Worm (Caenorhabditis elegans) whole organism, mixed stage, embryonic: ENCODE results near the gene B0198.2.

Experiments
- M03D4.4 ChIP-seq: sonication (generic microtip); optimal IDR thresholded peaks from 2 replicates; lab custom pipeline; 2017; ENCODE audit warnings: mild to moderate bottlenecking, missing genetic modification characterization, missing compliant biosample characterization
- bed-3 ChIP-seq: fragments of 200-800 bp; sonication (Bioruptor generic); optimal IDR thresholded peaks from 3 replicates; lab custom pipeline; 2018; ENCODE audit warnings: mild to moderate bottlenecking, missing genetic modification characterization, moderate library complexity, missing compliant biosample characterization
- blmp-1 ChIP-seq: fragments of 150-350 bp; optimal IDR thresholded peaks from 2 replicates; lab custom pipeline; 2014; ENCODE audit warnings: missing biosample characterization, missing genetic modification characterization
- ceh-39 ChIP-seq: fragments of 150-350 bp; optimal IDR thresholded peaks from 2 replicates; lab custom pipeline; 2014; ENCODE audit warnings: missing biosample characterization, missing genetic modification characterization
- ceh-43 ChIP-seq: fragments of 200-800 bp; sonication (Bioruptor generic); optimal IDR thresholded peaks from 2 replicates; lab custom pipeline; 2018; ENCODE audit warnings: mild to moderate bottlenecking, missing genetic modification characterization, moderate library complexity, missing compliant biosample characterization
- ceh-83 ChIP-seq: fragments of 200-800 bp; sonication (Bioruptor generic); optimal IDR thresholded peaks from 2 replicates; lab custom pipeline; 2018; ENCODE audit warnings: mild to moderate bottlenecking, missing genetic modification characterization, missing compliant biosample characterization
- ces-1 ChIP-seq: fragments of 150-350 bp; optimal IDR thresholded peaks from 2 replicates; lab custom pipeline; 2014; ENCODE audit warnings: missing biosample characterization, missing genetic modification reagents, missing genetic modification characterization
- cnd-1 ChIP-seq: fragments of 200-800 bp; sonication (Bioruptor generic); optimal IDR thresholded peaks from 2 replicates; lab custom pipeline; 2018; ENCODE audit warnings: mild to moderate bottlenecking, missing genetic modification characterization, missing compliant biosample characterization
- drap-1 ChIP-seq: fragments of 200-800 bp; sonication (Bioruptor generic); optimal IDR thresholded peaks from 3 replicates; lab custom pipeline; 2018; ENCODE audit warnings: mild to moderate bottlenecking, missing genetic modification characterization, missing compliant biosample characterization
- elt-1 ChIP-seq: sonication (generic microtip); optimal IDR thresholded peaks from 2 replicates; lab custom pipeline; 2017; ENCODE audit warnings: missing genetic modification characterization, mild to moderate bottlenecking, missing compliant biosample characterization, antibody characterized with exemption, moderate library complexity, borderline replicate concordance; ENCODE audit not compliant: insufficient read depth
- elt-3 ChIP-seq: fragments of 150-350 bp; optimal IDR thresholded peaks from 2 replicates; lab custom pipeline; 2014; ENCODE audit warnings: missing biosample characterization, missing genetic modification characterization
- flh-1 ChIP-seq: fragments of 200-800 bp; sonication (Bioruptor generic); optimal IDR thresholded peaks from 2 replicates; lab custom pipeline; 2018; ENCODE audit warnings: mild to moderate bottlenecking, missing genetic modification characterization, moderate library complexity, missing compliant biosample characterization
- ham-2 ChIP-seq: fragments of 200-800 bp; sonication (Bioruptor generic); optimal IDR thresholded peaks from 2 replicates; lab custom pipeline; 2018; ENCODE audit warnings: mild to moderate bottlenecking, missing genetic modification characterization, missing compliant biosample characterization
- hlh-1 ChIP-seq: fragments of 150-350 bp; optimal IDR thresholded peaks from 2 replicates; lab custom pipeline; 2014; ENCODE audit warnings: missing biosample characterization, missing genetic modification reagents, missing genetic modification characterization
- lin-13 ChIP-seq: fragments of 150-350 bp; optimal IDR thresholded peaks from 2 replicates; lab custom pipeline; 2014; ENCODE audit warnings: missing biosample characterization, missing genetic modification characterization
- lin-32 ChIP-seq: fragments of 200-800 bp; sonication (Bioruptor generic); optimal IDR thresholded peaks from 2 replicates; lab custom pipeline; 2018; ENCODE audit warnings: mild to moderate bottlenecking, missing genetic modification characterization, missing compliant biosample characterization
- lsy-2 ChIP-seq: fragments of 150-350 bp; optimal IDR thresholded peaks from 2 replicates; lab custom pipeline; 2014; ENCODE audit warnings: missing biosample characterization, missing genetic modification characterization
- mab-5 ChIP-seq: fragments of 150-350 bp; optimal IDR thresholded peaks from 2 replicates; lab custom pipeline; 2014; ENCODE audit warnings: missing biosample characterization, missing genetic modification characterization
- mep-1 ChIP-seq: fragments of 150-350 bp; optimal IDR thresholded peaks from 2 replicates; lab custom pipeline; 2017; ENCODE audit warnings: missing biosample characterization, missing genetic modification reagents, missing genetic modification characterization, inconsistent platforms
- mls-2 ChIP-seq: sonication (generic microtip); optimal IDR thresholded peaks from 2 replicates; lab custom pipeline; 2016; ENCODE audit warnings: mild to moderate bottlenecking, missing genetic modification characterization, moderate library complexity, missing compliant biosample characterization
- nhr-12 ChIP-seq: fragments of 150-350 bp; optimal IDR thresholded peaks from 2 replicates; lab custom pipeline; 2014; ENCODE audit warnings: missing biosample characterization, missing genetic modification characterization
- nhr-2 ChIP-seq: fragments of 150-350 bp; optimal IDR thresholded peaks from 2 replicates; lab custom pipeline; 2014; ENCODE audit warnings: missing biosample characterization, missing genetic modification characterization
- nhr-237 ChIP-seq: fragments of 150-350 bp; optimal IDR thresholded peaks from 2 replicates; lab custom pipeline; 2014; ENCODE audit warnings: missing biosample characterization, missing genetic modification characterization
- nhr-28 ChIP-seq: fragments of 150-350 bp; optimal IDR thresholded peaks from 2 replicates; lab custom pipeline; 2014; ENCODE audit warnings: missing biosample characterization, missing genetic modification characterization
- nhr-76 ChIP-seq: sonication (generic microtip); optimal IDR thresholded peaks from 2 replicates; lab custom pipeline; 2017; ENCODE audit warnings: missing biosample characterization, missing genetic modification characterization
- pha-4 ChIP-seq: fragments of 150-350 bp; optimal IDR thresholded peaks from 2 replicates; lab custom pipeline; 2018; ENCODE audit warnings: missing biosample characterization, missing genetic modification reagents, missing genetic modification characterization
- sem-2 ChIP-seq: fragments of 200-800 bp; sonication (Bioruptor generic); optimal IDR thresholded peaks from 2 replicates; lab custom pipeline; 2018; ENCODE audit warnings: mild to moderate bottlenecking, missing genetic modification characterization, missing compliant biosample characterization
- snpc-4 ChIP-seq: fragments of 150-350 bp; optimal IDR thresholded peaks from 2 replicates; lab custom pipeline; 2014; ENCODE audit warnings: missing biosample characterization, missing genetic modification characterization
- sptf-1 ChIP-seq: sonication (generic microtip); optimal IDR thresholded peaks from 2 replicates; lab custom pipeline; 2017; ENCODE audit warnings: mild to moderate bottlenecking, missing genetic modification characterization, moderate library complexity, missing compliant biosample characterization
- tbx-8 ChIP-seq: fragments of 200-800 bp; sonication (Bioruptor generic); optimal IDR thresholded peaks from 2 replicates; lab custom pipeline; 2018; ENCODE audit warnings: mild to moderate bottlenecking, missing genetic modification characterization, moderate library complexity, missing compliant biosample characterization
- unc-120 ChIP-seq: sonication (generic microtip); optimal IDR thresholded peaks from 2 replicates; lab custom pipeline; 2017; ENCODE audit warnings: missing genetic modification characterization, missing compliant biosample characterization; ENCODE audit not compliant: poor library complexity, severe bottlenecking
- unc-39 ChIP-seq: fragments of 150-350 bp; optimal IDR thresholded peaks from 2 replicates; lab custom pipeline; 2014; ENCODE audit warnings: missing biosample characterization, missing genetic modification characterization
- unc-62 ChIP-seq: fragments of 150-350 bp; optimal IDR thresholded peaks from 2 replicates; lab custom pipeline; 2014; ENCODE audit warnings: missing biosample characterization, missing genetic modification reagents, missing genetic modification characterization
- zip-8 ChIP-seq: fragments of 150-350 bp; optimal IDR thresholded peaks from 2 replicates; lab custom pipeline; 2014; ENCODE audit warnings: missing biosample characterization, missing genetic modification characterization
- ztf-11 ChIP-seq: fragments of 150-350 bp; optimal IDR thresholded peaks from 2 replicates; lab custom pipeline; 2014; ENCODE audit warnings: missing biosample characterization, missing genetic modification characterization

The B0198.2 gene

DNA sequence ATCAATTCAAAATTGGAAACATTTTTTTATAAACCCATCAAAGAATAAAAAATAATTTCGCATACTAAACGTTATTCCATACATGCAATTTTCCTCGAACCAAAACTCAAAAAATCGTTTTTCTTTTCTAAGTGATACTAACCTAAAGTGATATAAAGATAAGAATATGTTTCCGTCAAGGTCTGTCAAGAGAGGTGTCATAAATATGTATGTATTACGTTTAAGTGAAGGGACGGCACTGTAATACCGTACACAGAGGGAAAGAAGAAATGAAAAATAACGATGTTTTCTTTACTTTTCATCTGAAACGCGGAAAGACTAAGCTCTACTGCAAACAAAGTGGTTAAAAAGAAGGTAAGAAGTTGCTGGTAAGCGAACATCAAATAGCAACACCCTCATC, 19.1 kb upstream of the B0198.2 start:
- no peak for TF ChIP-seq nhr-12 (tag; lab: Kevin White, UChicago)
- TF ChIP-seq ham-2 (GFP tag; lab: Kevin White, UChicago): no peak
- TF ChIP-seq unc-39 (tag; lab: Kevin White, UChicago): no peak
- TF ChIP-seq ztf-11 (tag; lab: Kevin White, UChicago): no peak
- TF ChIP-seq sptf-1: no peak
- TF ChIP-seq M03D4.4 (tag; lab: Kevin White, UChicago): no peak
- TF ChIP-seq nhr-28 (tag; lab: Kevin White, UChicago): no peak
- no peak for TF ChIP-seq nhr-2 (tag; lab: Kevin White, UChicago)
- no peak for TF ChIP-seq drap-1 (GFP tag; lab: Kevin White, UChicago)

ce11 chrX:12007905-12008466, 17.6 kb upstream of the B0198.2 start:
- no peak for TF ChIP-seq mep-1 (tag; lab: Kevin White, UChicago)
- no peak for TF ChIP-seq mab-5 (tag; lab: Kevin White, UChicago)
- no peak for TF ChIP-seq cnd-1
- no peak for TF ChIP-seq elt-1 (tag; lab: Kevin White, UChicago)
- no peak for TF ChIP-seq M03D4.4 (tag; lab: Kevin White, UChicago)
- TF ChIP-seq blmp-1 (tag; lab: Kevin White, UChicago): no peak
- no peak for TF ChIP-seq nhr-76 (tag; lab: Kevin White, UChicago)
- TF ChIP-seq pha-4 (tag; lab: Kevin White, UChicago): no peak
- no peak for TF ChIP-seq ceh-83 (GFP tag; lab: Kevin White, UChicago)
- TF ChIP-seq sptf-1: no peak
- no peak for TF ChIP-seq elt-3
- no peak for TF ChIP-seq unc-62 (GFP tag; lab: Kevin White, UChicago)
- TF ChIP-seq unc-39 (tag; lab: Kevin White, UChicago): no peak

- TF ChIP-seq cnd-1: no peak
- no peak for TF ChIP-seq hlh-1 (tag; lab: Kevin White, UChicago)
- peak; percentile 53 for TF ChIP-seq sptf-1
- no peak for TF ChIP-seq unc-120 (tag; lab: Kevin White, UChicago)
- TF ChIP-seq lin-13 (tag; lab: Kevin White, UChicago): peak; percentile 52
- TF ChIP-seq tbx-8 (GFP tag; lab: Kevin White, UChicago): no peak
- no peak for TF ChIP-seq sem-2 (GFP tag; lab: Kevin White, UChicago)
- no peak for TF ChIP-seq ceh-83 (GFP tag; lab: Kevin White, UChicago)
- no peak for TF ChIP-seq unc-62 (GFP tag; lab: Kevin White, UChicago)
- TF ChIP-seq pha-4 (tag; lab: Kevin White, UChicago): peak; percentile 44
- no peak for TF ChIP-seq unc-39 (tag; lab: Kevin White, UChicago)
- no peak for TF ChIP-seq ceh-43 (GFP tag; lab: Kevin White, UChicago)
- no peak for TF ChIP-seq flh-1 (GFP tag; lab: Kevin White, UChicago)
- TF ChIP-seq mep-1 (tag; lab: Kevin White, UChicago): peak; percentile 80
- TF ChIP-seq nhr-237 (tag; lab: Kevin White, UChicago): peak; percentile 41
- peak; percentile 12 for TF ChIP-seq mls-2
- TF ChIP-seq ces-1 (GFP tag; lab: Kevin White, UChicago): peak; percentile 4
- no peak for TF ChIP-seq mab-5 (tag; lab: Kevin White, UChicago)
- TF ChIP-seq blmp-1 (tag; lab: Kevin White, UChicago): no peak
- no peak for TF ChIP-seq nhr-2 (tag; lab: Kevin White, UChicago)
- no peak for TF ChIP-seq elt-1 (tag; lab: Kevin White, UChicago)
- peak; percentile 38 for TF ChIP-seq ceh-39 (tag; lab: Kevin White, UChicago)
- TF ChIP-seq M03D4.4 (tag; lab: Kevin White, UChicago): no peak
- TF ChIP-seq lin-32 (GFP tag; lab: Kevin White, UChicago): no peak
- TF ChIP-seq elt-3: no peak
- peak; percentile 39 for TF ChIP-seq lsy-2 (tag; lab: Kevin White, UChicago)
- no peak for TF ChIP-seq zip-8 (tag; lab: Kevin White, UChicago)
- no peak for TF ChIP-seq ztf-11 (tag; lab: Kevin White, UChicago)
- TF ChIP-seq bed-3 (GFP tag; lab: Kevin White, UChicago): no peak
- TF ChIP-seq nhr-28 (tag; lab: Kevin White, UChicago): no peak
- TF ChIP-seq ham-2 (GFP tag; lab: Kevin White, UChicago): peak; percentile 84
- no peak for TF ChIP-seq drap-1 (GFP tag; lab: Kevin White, UChicago)
- TF ChIP-seq snpc-4 (tag; lab: Kevin White, UChicago): no peak
- TF ChIP-seq nhr-76 (tag; lab: Kevin White, UChicago): no peak
- TF ChIP-seq nhr-12 (tag; lab: Kevin White, UChicago): no peak
- TF ChIP-seq, all 35 proteins: peak for 10
Measured at ce11 chrX:12017908-12018479, 7.5 kb upstream of the B0198.2 start, which contains the start of the genes nmat-1 and ucr-2.1. Gene nmat-1 (minus strand): TSS chrX:12018043. Gene ucr-2.1 (plus strand): TSS chrX:12018429.
